Worm (Caenorhabditis elegans) whole organism, L1 larva: Measurements from ENCODE around the gene fbxc-45.

Experiments used
- ama-1 ChIP-seq: fragments of 150-350 bp; optimal IDR thresholded peaks from 2 replicates; lab custom pipeline; 2014
- ceh-90 ChIP-seq: sonication (generic microtip); optimal IDR thresholded peaks from 2 replicates; lab custom pipeline; 2016; ENCODE audit warnings: missing genetic modification characterization, missing compliant biosample characterization
- ces-1 ChIP-seq: fragments of 150-350 bp; optimal IDR thresholded peaks from 2 replicates; lab custom pipeline; 2014; ENCODE audit warnings: missing biosample characterization, missing genetic modification reagents, missing genetic modification characterization
- egl-27 ChIP-seq, 2 experiments: fragments of 150-350 bp in 1 of 2; sonication (generic microtip); optimal IDR thresholded peaks; 3 replicates each; lab custom pipeline; 2017 to 2018; ENCODE audit warnings: missing biosample characterization in 2 of 2, missing genetic modification characterization in 2 of 2, missing genetic modification reagents in 2 of 2
- mdl-1 ChIP-seq, 2 experiments: fragments of 150-350 bp; optimal IDR thresholded peaks; 2 replicates each; lab custom pipeline; 2014 to 2017; ENCODE audit warnings: missing biosample characterization in 2 of 2, missing genetic modification characterization in 2 of 2, inconsistent platforms in 1 of 2
- nhr-11 ChIP-seq: fragments of 150-350 bp; optimal IDR thresholded peaks from 2 replicates; lab custom pipeline; 2014; ENCODE audit warnings: missing biosample characterization, missing genetic modification characterization
- nhr-12 ChIP-seq: sonication (generic microtip); optimal IDR thresholded peaks from 2 replicates; lab custom pipeline; 2017; ENCODE audit warnings: missing biosample characterization, missing genetic modification characterization
- nhr-237 ChIP-seq: fragments of 150-350 bp; optimal IDR thresholded peaks from 2 replicates; lab custom pipeline; 2014; ENCODE audit warnings: missing biosample characterization, missing genetic modification characterization
- nhr-85 ChIP-seq: sonication (generic microtip); peaks from one replicate; lab custom pipeline; 2016; ENCODE audit warnings: missing genetic modification characterization, inconsistent platforms, missing compliant biosample characterization
- nhr-90 ChIP-seq: sonication (generic microtip); optimal IDR thresholded peaks from 2 replicates; lab custom pipeline; 2016; ENCODE audit warnings: mild to moderate bottlenecking, missing genetic modification characterization, missing compliant biosample characterization; ENCODE audit not compliant: poor library complexity
- pqm-1 ChIP-seq: sonication (generic microtip); optimal IDR thresholded peaks from 3 replicates; lab custom pipeline; 2017; ENCODE audit warnings: missing biosample characterization, missing genetic modification characterization
- skn-1 ChIP-seq: fragments of 150-350 bp; optimal IDR thresholded peaks from 2 replicates; lab custom pipeline; 2014; ENCODE audit warnings: missing biosample characterization, missing genetic modification characterization
- unc-62 ChIP-seq: fragments of 150-350 bp; optimal IDR thresholded peaks from 2 replicates; lab custom pipeline; 2014; ENCODE audit warnings: missing biosample characterization, missing genetic modification reagents, missing genetic modification characterization

ce11 chrIV:2886655-2887054 lies 35.4 kb downstream of the fbxc-45 start, which contains the start of gene dml-1:
- TF ChIP-seq nhr-11 (no peak), unc-62 (GFP tag; lab: Kevin White, UChicago) (no peak), nhr-90 (tag; lab: Kevin White, UChicago) (no peak), pqm-1 (no peak), egl-27 (tag; optimal IDR thresholded peaks at IDR 0.05; lab: Kevin White, UChicago) (no peak), skn-1 (tag; lab: Kevin White, UChicago) (no peak), mdl-1 (tag; optimal IDR thresholded peaks at IDR 0.05; lab: Kevin White, UChicago) (no peak), ces-1 (GFP tag; lab: Kevin White, UChicago) (no peak), ama-1 (no peak), nhr-237 (tag; lab: Kevin White, UChicago) (no peak), nhr-85 (tag; lab: Kevin White, UChicago) (no peak), nhr-12 (tag; lab: Kevin White, UChicago) (no peak), ceh-90 (no peak)
